1 fruit fly cellular context compared by ENCODE assay signal in the genomic region with DNA sequence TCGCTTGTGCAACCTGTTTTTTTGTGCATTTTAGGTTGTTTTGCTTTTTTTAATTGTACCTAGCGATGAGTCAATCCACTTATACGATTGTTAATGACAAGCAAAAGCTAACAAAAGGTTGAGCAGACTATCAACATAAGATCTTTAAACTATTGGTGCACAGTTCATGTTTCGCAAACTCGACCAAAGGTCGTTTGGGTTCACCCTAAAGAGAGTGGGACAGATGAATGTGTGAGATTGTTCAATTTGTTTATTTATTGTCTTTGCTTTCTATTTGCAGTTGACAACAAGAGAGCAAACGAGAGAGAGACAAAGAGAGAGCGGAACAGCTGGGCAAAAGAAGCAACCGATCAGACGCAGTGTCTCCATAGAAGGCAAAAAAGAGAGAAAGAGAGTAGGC.
TF ChIP-seq lines count a peak whose summit lies in the region.

No protein-coding gene starts in this region.

TF ChIP-seq in whole organism, embryonic, 481 proteins besides CTCF, POLR2A, EP300 and RAD21 (continued from another document and continues in another):
- no peak for TF ChIP-seq CG18599 (GFP tag; optimal IDR thresholded peaks at IDR 0.05; lab: Kevin White, UChicago)
- TF ChIP-seq CG7963 (GFP tag; IDR thresholded peaks at IDR 0.05; lab: Robert Waterston, UW; ENCODE audit: partially characterized antibody): no peak
- peak in 1 of 2 experiments; percentile 69 for TF ChIP-seq Hr78 (GFP tag; optimal IDR thresholded peaks at IDR 0.05; lab: Kevin White, UChicago)
- TF ChIP-seq CG17361 (GFP tag; IDR thresholded peaks at IDR 0.05; lab: Robert Waterston, UW): no peak
- no peak for TF ChIP-seq CG2120 (GFP tag; optimal IDR thresholded peaks at IDR 0.05; lab: Kevin White, UChicago)
- TF ChIP-seq CG10147 (GFP tag; optimal IDR thresholded peaks at IDR 0.05; lab: Kevin White, UChicago): no peak
- TF ChIP-seq Rx (GFP tag; IDR thresholded peaks at IDR 0.05; lab: Robert Waterston, UW): no peak
- TF ChIP-seq hbn (GFP tag; IDR thresholded peaks at IDR 0.05; lab: Robert Waterston, UW; ENCODE audit: partially characterized antibody): no peak
- TF ChIP-seq CG2875 (GFP tag; optimal IDR thresholded peaks at IDR 0.05; lab: Kevin White, UChicago): peak; percentile 61
- TF ChIP-seq Deaf1 (tag; optimal IDR thresholded peaks at IDR 0.05; lab: Kevin White, UChicago): no peak
- no peak for TF ChIP-seq CG4360 (GFP tag; IDR thresholded peaks at IDR 0.05; lab: Robert Waterston, UW)
- TF ChIP-seq CG8478 (optimal IDR thresholded peaks at IDR 0.05; lab: Kevin White, UChicago): no peak
- no peak for TF ChIP-seq ab (GFP tag; optimal IDR thresholded peaks at IDR 0.05; lab: Kevin White, UChicago)
- no peak for TF ChIP-seq eyg (GFP tag; optimal IDR thresholded peaks at IDR 0.05; lab: Kevin White, UChicago)
- TF ChIP-seq CrebB (tag; optimal IDR thresholded peaks at IDR 0.05; lab: Kevin White, UChicago): peak; percentile 32
- no peak for TF ChIP-seq CG1024 (GFP tag; IDR thresholded peaks at IDR 0.05; lab: Robert Waterston, UW)
- no peak for TF ChIP-seq Hmr (GFP tag; optimal IDR thresholded peaks at IDR 0.05; lab: Kevin White, UChicago)
- TF ChIP-seq z (GFP tag; IDR thresholded peaks at IDR 0.05; lab: Robert Waterston, UW): no peak
- no peak for TF ChIP-seq nmo (GFP tag; optimal IDR thresholded peaks at IDR 0.05; lab: Kevin White, UChicago)
- no peak for TF ChIP-seq CG11504 (tag; optimal IDR thresholded peaks at IDR 0.05; lab: Kevin White, UChicago)
- TF ChIP-seq CG3847 (GFP tag; IDR thresholded peaks at IDR 0.05; lab: Robert Waterston, UW): no peak
- no peak for TF ChIP-seq Camta (GFP tag; optimal IDR thresholded peaks at IDR 0.05; lab: Kevin White, UChicago)
- TF ChIP-seq CG5953 (GFP tag; IDR thresholded peaks at IDR 0.05; lab: Robert Waterston, UW): no peak
- TF ChIP-seq Fer1 (GFP tag; optimal IDR thresholded peaks at IDR 0.05; lab: Kevin White, UChicago): peak; percentile 22
- peak; percentile 10 for TF ChIP-seq Six4 (GFP tag; optimal IDR thresholded peaks at IDR 0.05; lab: Kevin White, UChicago)
- no peak for TF ChIP-seq CG17802 (tag; optimal IDR thresholded peaks at IDR 0.05; lab: Kevin White, UChicago)
- TF ChIP-seq fd102C (GFP tag; optimal IDR thresholded peaks at IDR 0.05; lab: Kevin White, UChicago): no peak
- no peak for TF ChIP-seq ERR (GFP tag; optimal IDR thresholded peaks at IDR 0.05; lab: Kevin White, UChicago)
- TF ChIP-seq CG17359 (tag; optimal IDR thresholded peaks at IDR 0.05; lab: Kevin White, UChicago): peak; percentile 52
- peak; percentile 55 for TF ChIP-seq CG6813 (GFP tag; optimal IDR thresholded peaks at IDR 0.05; lab: Kevin White, UChicago)
- TF ChIP-seq NK7.1 (GFP tag; optimal IDR thresholded peaks at IDR 0.05; lab: Kevin White, UChicago): no peak
- TF ChIP-seq vnd (GFP tag; IDR thresholded peaks at IDR 0.05; lab: Robert Waterston, UW; ENCODE audit: partially characterized antibody): no peak
- TF ChIP-seq Meics (GFP tag; optimal IDR thresholded peaks at IDR 0.05; lab: Kevin White, UChicago): no peak
- no peak for TF ChIP-seq tgo (GFP tag; IDR thresholded peaks at IDR 0.05; lab: Robert Waterston, UW)
- no peak for TF ChIP-seq Nf-YC (tag; optimal IDR thresholded peaks at IDR 0.05; lab: Kevin White, UChicago)
- TF ChIP-seq ap (GFP tag; IDR thresholded peaks at IDR 0.05; lab: Robert Waterston, UW): no peak
- no peak for TF ChIP-seq Ets65A (GFP tag; lab: Kevin White, UChicago)
- no peak for TF ChIP-seq Lpt (GFP tag; optimal IDR thresholded peaks at IDR 0.05; lab: Kevin White, UChicago)
- TF ChIP-seq CG13775 (GFP tag; optimal IDR thresholded peaks at IDR 0.05; lab: Kevin White, UChicago): no peak
- TF ChIP-seq CG9876 (GFP tag; optimal IDR thresholded peaks at IDR 0.05; lab: Kevin White, UChicago): no peak
- no peak for TF ChIP-seq CG15011 (GFP tag; optimal IDR thresholded peaks at IDR 0.05; lab: Kevin White, UChicago)
- TF ChIP-seq CG4854 (GFP tag; optimal IDR thresholded peaks at IDR 0.05; lab: Kevin White, UChicago): no peak
- TF ChIP-seq CG10959 (GFP tag; IDR thresholded peaks at IDR 0.05; lab: Robert Waterston, UW): no peak
- no peak for TF ChIP-seq YL-1 (GFP tag; optimal IDR thresholded peaks at IDR 0.05; lab: Kevin White, UChicago)
- no peak for TF ChIP-seq pan (optimal IDR thresholded peaks at IDR 0.05; lab: Kevin White, UChicago)
- peak in 1 of 2 experiments; percentile 32 for TF ChIP-seq pan (GFP tag; optimal IDR thresholded peaks at IDR 0.05 in 1 of 2, IDR thresholded peaks at IDR 0.05 in 1 of 2)
- no peak for TF ChIP-seq E2f1 (GFP tag; IDR thresholded peaks at IDR 0.05; lab: Robert Waterston, UW)
- no peak for TF ChIP-seq pros (GFP tag; optimal IDR thresholded peaks at IDR 0.05; lab: Kevin White, UChicago)
- TF ChIP-seq CG30403 (GFP tag; optimal IDR thresholded peaks at IDR 0.05; lab: Kevin White, UChicago): no peak
- TF ChIP-seq CG16863 (GFP tag; optimal IDR thresholded peaks at IDR 0.05; lab: Kevin White, UChicago): no peak
- TF ChIP-seq Chrac-16 (GFP tag; optimal IDR thresholded peaks at IDR 0.05; lab: Kevin White, UChicago): no peak
- no peak for TF ChIP-seq bab2 (GFP tag; optimal IDR thresholded peaks at IDR 0.05; lab: Kevin White, UChicago)
- no peak for TF ChIP-seq prd (optimal IDR thresholded peaks at IDR 0.05; lab: Kevin White, UChicago)
- no peak for TF ChIP-seq prd (GFP tag; IDR thresholded peaks at IDR 0.05; lab: Robert Waterston, UW)
- TF ChIP-seq CG10462 (GFP tag; optimal IDR thresholded peaks at IDR 0.05; lab: Kevin White, UChicago): no peak
- no peak for TF ChIP-seq GATAe (GFP tag; conservative IDR thresholded peaks at IDR 0.05; lab: Robert Waterston, UW)
- peak; percentile 75 for TF ChIP-seq sens (GFP tag; lab: Kevin White, UChicago)
- no peak for TF ChIP-seq CG8765 (GFP tag; IDR thresholded peaks at IDR 0.05; lab: Robert Waterston, UW)
- TF ChIP-seq Dfd (GFP tag; optimal IDR thresholded peaks at IDR 0.05; lab: Kevin White, UChicago): no peak
- no peak for TF ChIP-seq dati (GFP tag; IDR thresholded peaks at IDR 0.05; lab: Robert Waterston, UW)
- TF ChIP-seq Hmx (GFP tag; optimal IDR thresholded peaks at IDR 0.05; lab: Kevin White, UChicago): no peak
- TF ChIP-seq CG3281 (GFP tag; optimal IDR thresholded peaks at IDR 0.05; lab: Kevin White, UChicago): no peak
- TF ChIP-seq abd-A (tag; optimal IDR thresholded peaks at IDR 0.05; lab: Kevin White, UChicago): no peak
- TF ChIP-seq HLHmδ (GFP tag; optimal IDR thresholded peaks at IDR 0.05; lab: Kevin White, UChicago): peak; percentile 68
- no peak for TF ChIP-seq repo (GFP tag; optimal IDR thresholded peaks at IDR 0.05; lab: Kevin White, UChicago)
- TF ChIP-seq Sry-δ (GFP tag; optimal IDR thresholded peaks at IDR 0.05; lab: Kevin White, UChicago): no peak
- TF ChIP-seq lab (GFP tag; optimal IDR thresholded peaks at IDR 0.05; lab: Kevin White, UChicago): no peak
- TF ChIP-seq CG4328 (GFP tag; optimal IDR thresholded peaks at IDR 0.05; lab: Kevin White, UChicago): no peak
- no peak for TF ChIP-seq ac (GFP tag; optimal IDR thresholded peaks at IDR 0.05; lab: Kevin White, UChicago)
- no peak for TF ChIP-seq hkb (optimal IDR thresholded peaks at IDR 0.05; lab: Kevin White, UChicago)
- peak; percentile 51 for TF ChIP-seq hkb (GFP tag; IDR thresholded peaks at IDR 0.05; lab: Robert Waterston, UW)
- no peak for TF ChIP-seq crol (GFP tag; IDR thresholded peaks at IDR 0.05; lab: Robert Waterston, UW)
- no peak for TF ChIP-seq CG1647 (GFP tag; optimal IDR thresholded peaks at IDR 0.05; lab: Kevin White, UChicago)
- peak; percentile 8 for TF ChIP-seq CG2202 (tag; optimal IDR thresholded peaks at IDR 0.05; lab: Kevin White, UChicago)
- no peak for TF ChIP-seq CG10274 (GFP tag; optimal IDR thresholded peaks at IDR 0.05; lab: Kevin White, UChicago)
- TF ChIP-seq ci (GFP tag; IDR thresholded peaks at IDR 0.05; lab: Robert Waterston, UW): peak; percentile 69; the same call in 2 of the 3 replicates
- TF ChIP-seq tx (GFP tag; optimal IDR thresholded peaks at IDR 0.05; lab: Kevin White, UChicago): no peak
- TF ChIP-seq mld (GFP tag; IDR thresholded peaks at IDR 0.05; lab: Robert Waterston, UW; ENCODE audit: partially characterized antibody): no peak
- TF ChIP-seq Aef1 (GFP tag; IDR thresholded peaks at IDR 0.05; lab: Robert Waterston, UW): no peak
- peak; percentile 78 for TF ChIP-seq wek (GFP tag; optimal IDR thresholded peaks at IDR 0.05; lab: Kevin White, UChicago)
- no peak for TF ChIP-seq CG18476 (GFP tag; optimal IDR thresholded peaks at IDR 0.05; lab: Kevin White, UChicago)
- TF ChIP-seq tio (GFP tag; optimal IDR thresholded peaks at IDR 0.05; lab: Kevin White, UChicago): no peak
- TF ChIP-seq kni (GFP tag; optimal IDR thresholded peaks at IDR 0.05; lab: Kevin White, UChicago): peak; percentile 57
- no peak for TF ChIP-seq CG13123 (GFP tag; optimal IDR thresholded peaks at IDR 0.05; lab: Kevin White, UChicago)
- no peak for TF ChIP-seq CG11456 (GFP tag; IDR thresholded peaks at IDR 0.05; lab: Robert Waterston, UW)
- TF ChIP-seq fd64A (GFP tag; optimal IDR thresholded peaks at IDR 0.05; lab: Kevin White, UChicago): peak; percentile 77
- TF ChIP-seq cwo (GFP tag; optimal IDR thresholded peaks at IDR 0.05; lab: Kevin White, UChicago): no peak
- no peak for TF ChIP-seq CG16813 (GFP tag; IDR thresholded peaks at IDR 0.05; lab: Robert Waterston, UW; ENCODE audit: partially characterized antibody)
- TF ChIP-seq Blimp-1 (GFP tag; optimal IDR thresholded peaks at IDR 0.05; lab: Kevin White, UChicago): no peak
- TF ChIP-seq CG16779 (GFP tag; IDR thresholded peaks at IDR 0.05; lab: Robert Waterston, UW): no peak
- no peak for TF ChIP-seq unc-4 (GFP tag; IDR thresholded peaks at IDR 0.05; lab: Robert Waterston, UW; ENCODE audit: partially characterized antibody)
- no peak for TF ChIP-seq CG10267 (tag; optimal IDR thresholded peaks at IDR 0.05; lab: Kevin White, UChicago)
- peak; percentile 27 for TF ChIP-seq Spps (tag; optimal IDR thresholded peaks at IDR 0.05; lab: Kevin White, UChicago)
- no peak for TF ChIP-seq Xbp1 (GFP tag; optimal IDR thresholded peaks at IDR 0.05; lab: Kevin White, UChicago)
- no peak for TF ChIP-seq Ptx1 (GFP tag; IDR thresholded peaks at IDR 0.05; lab: Robert Waterston, UW)
- no peak for TF ChIP-seq exex (tag; optimal IDR thresholded peaks at IDR 0.05; lab: Kevin White, UChicago)
- peak; percentile 60 for TF ChIP-seq MTF-1 (GFP tag; optimal IDR thresholded peaks at IDR 0.05; lab: Kevin White, UChicago; ENCODE audit: borderline replicate concordance)
- no peak for TF ChIP-seq caup (GFP tag; optimal IDR thresholded peaks at IDR 0.05; lab: Kevin White, UChicago; ENCODE audit: severe bottlenecking)
- TF ChIP-seq Sox100B (GFP tag; optimal IDR thresholded peaks at IDR 0.05; lab: Kevin White, UChicago): no peak
- no peak for TF ChIP-seq CG42726 (GFP tag; IDR thresholded peaks at IDR 0.05; lab: Robert Waterston, UW; ENCODE audit: partially characterized antibody)
- TF ChIP-seq Trl (optimal IDR thresholded peaks at IDR 0.05; lab: Kevin White, UChicago): peak; percentile 51 to 74
- peak; percentile 4 for TF ChIP-seq Trl (GFP tag; optimal IDR thresholded peaks at IDR 0.05; lab: Kevin White, UChicago)
- no peak for TF ChIP-seq CG6765 (GFP tag; optimal IDR thresholded peaks at IDR 0.05; lab: Kevin White, UChicago)
- TF ChIP-seq CG15514 (GFP tag; optimal IDR thresholded peaks at IDR 0.05; lab: Kevin White, UChicago): no peak
- no peak for TF ChIP-seq CG8089 (GFP tag; optimal IDR thresholded peaks at IDR 0.05; lab: Kevin White, UChicago)
- TF ChIP-seq sim (GFP tag; IDR thresholded peaks at IDR 0.05; lab: Robert Waterston, UW): no peak
- TF ChIP-seq HLH54F (GFP tag; optimal IDR thresholded peaks at IDR 0.05; lab: Kevin White, UChicago): no peak
- TF ChIP-seq Lhr (GFP tag; optimal IDR thresholded peaks at IDR 0.05; lab: Kevin White, UChicago): no peak
- no peak for TF ChIP-seq maf-S (GFP tag; optimal IDR thresholded peaks at IDR 0.05; lab: Kevin White, UChicago)
- TF ChIP-seq psq (GFP tag; optimal IDR thresholded peaks at IDR 0.05; lab: Kevin White, UChicago): no peak
- no peak for TF ChIP-seq pzg (GFP tag; optimal IDR thresholded peaks at IDR 0.05; lab: Kevin White, UChicago)
- TF ChIP-seq ranshi (GFP tag; IDR thresholded peaks at IDR 0.05; lab: Robert Waterston, UW): peak; percentile 6; the same call in 1 of the 2 replicates
- TF ChIP-seq ewg (GFP tag; optimal IDR thresholded peaks at IDR 0.05; lab: Kevin White, UChicago): peak; percentile 19
- TF ChIP-seq CG31365 (tag; optimal IDR thresholded peaks at IDR 0.05; lab: Kevin White, UChicago): no peak
- no peak for TF ChIP-seq az2 (GFP tag; optimal IDR thresholded peaks at IDR 0.05; lab: Kevin White, UChicago)
- TF ChIP-seq HmgZ (tag; optimal IDR thresholded peaks at IDR 0.05; lab: Kevin White, UChicago): peak; percentile 21
- TF ChIP-seq BtbVII (GFP tag; optimal IDR thresholded peaks at IDR 0.05; lab: Kevin White, UChicago): no peak
- no peak for TF ChIP-seq dysf (GFP tag; IDR thresholded peaks at IDR 0.05; lab: Robert Waterston, UW)
- no peak for TF ChIP-seq fd3F (GFP tag; optimal IDR thresholded peaks at IDR 0.05; lab: Kevin White, UChicago)
- TF ChIP-seq Hey (tag; optimal IDR thresholded peaks at IDR 0.05; lab: Kevin White, UChicago): no peak
- no peak for TF ChIP-seq CG10565 (GFP tag; optimal IDR thresholded peaks at IDR 0.05; lab: Kevin White, UChicago)
- no peak for TF ChIP-seq CG1233 (GFP tag; optimal IDR thresholded peaks at IDR 0.05; lab: Kevin White, UChicago)
- TF ChIP-seq CG32772 (GFP tag; IDR thresholded peaks at IDR 0.05; lab: Robert Waterston, UW): no peak
- TF ChIP-seq ato (GFP tag; IDR thresholded peaks at IDR 0.05; lab: Robert Waterston, UW; ENCODE audit: partially characterized antibody): no peak
- no peak for TF ChIP-seq BEAF-32 (GFP tag; optimal IDR thresholded peaks at IDR 0.05; lab: Kevin White, UChicago)
- TF ChIP-seq CG2889 (GFP tag; IDR thresholded peaks at IDR 0.05; lab: Robert Waterston, UW): no peak
- TF ChIP-seq danr (GFP tag; IDR thresholded peaks at IDR 0.05; lab: Robert Waterston, UW): no peak
- TF ChIP-seq CG13287 (GFP tag; IDR thresholded peaks at IDR 0.05; lab: Robert Waterston, UW; ENCODE audit: partially characterized antibody): no peak
- TF ChIP-seq CG7357 (GFP tag; IDR thresholded peaks at IDR 0.05; lab: Robert Waterston, UW): no peak
- TF ChIP-seq mam (GFP tag; optimal IDR thresholded peaks at IDR 0.05; lab: Kevin White, UChicago): no peak
- TF ChIP-seq Nf-YB (GFP tag; optimal IDR thresholded peaks at IDR 0.05; lab: Kevin White, UChicago): no peak
- TF ChIP-seq tap (tag; optimal IDR thresholded peaks at IDR 0.05; lab: Kevin White, UChicago): peak; percentile 41
- no peak for TF ChIP-seq CG7372 (GFP tag; IDR thresholded peaks at IDR 0.05; lab: Robert Waterston, UW)
- TF ChIP-seq CG12104 (GFP tag; optimal IDR thresholded peaks at IDR 0.05; lab: Kevin White, UChicago): no peak
